Fruit fly (Drosophila melanogaster): ENCODE data around the gene Mst87F.

Gene Mst87F

dm6 chr3R:13837807-13838206, 10.0 kb upstream of the Mst87F start, which contains the start of gene Nsf2:
Gene Nsf2 (minus strand): TSS chr3R:13837991.
- TF ChIP-seq bab1 (GFP tag; optimal IDR thresholded peaks at IDR 0.05) (peak; percentile 42), ovo (GFP tag; optimal IDR thresholded peaks at IDR 0.05) (no peak), CG14711 (tag; optimal IDR thresholded peaks at IDR 0.05) (peak; percentile 88), CG5204 (GFP tag; optimal IDR thresholded peaks at IDR 0.05) (no peak), Mnt (GFP tag; optimal IDR thresholded peaks at IDR 0.05) (no peak), Crg-1 (GFP tag; optimal IDR thresholded peaks at IDR 0.05) (peak; percentile 3), CG1620 (GFP tag; optimal IDR thresholded peaks at IDR 0.05) (peak; percentile 5), cic (GFP tag; optimal IDR thresholded peaks at IDR 0.05) (peak; percentile 2), CG7101 (tag; optimal IDR thresholded peaks at IDR 0.05) (peak; percentile 22)

DNA sequence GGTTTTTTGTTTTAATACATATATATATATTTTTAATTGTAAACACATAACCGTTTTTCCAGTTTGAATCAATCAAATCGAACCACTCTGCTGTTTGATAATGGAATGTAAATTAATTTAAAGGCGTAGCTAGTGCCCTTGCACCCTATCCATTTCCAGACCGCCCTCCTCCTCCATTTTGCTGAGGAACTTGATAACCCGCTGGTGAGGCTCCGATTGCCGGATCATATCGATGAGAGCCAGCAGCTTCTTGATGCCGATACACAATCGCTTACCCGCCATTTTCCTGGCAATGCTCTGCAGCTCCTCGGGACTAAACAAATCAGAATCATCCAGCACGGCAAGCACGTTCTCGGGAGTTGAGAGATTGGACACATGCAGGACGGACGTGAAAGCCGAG, 6.7 kb upstream of the Mst87F start:
- TF ChIP-seq CG14711 (tag; optimal IDR thresholded peaks at IDR 0.05) = no peak

dm6 chr3R:13833515-13833914, 5.7 kb upstream of the Mst87F start:
- TF ChIP-seq CG7045 (GFP tag; optimal IDR thresholded peaks at IDR 0.05) (no peak), cic (GFP tag; optimal IDR thresholded peaks at IDR 0.05) (no peak), toe (GFP tag; optimal IDR thresholded peaks at IDR 0.05) (no peak), CG7101 (tag; optimal IDR thresholded peaks at IDR 0.05) (no peak), pad (GFP tag; optimal IDR thresholded peaks at IDR 0.05) (no peak), CG1620 (GFP tag; optimal IDR thresholded peaks at IDR 0.05) (no peak), Hr96 (GFP tag; optimal IDR thresholded peaks at IDR 0.05) (no peak), Crg-1 (GFP tag; optimal IDR thresholded peaks at IDR 0.05) (no peak)

dm6 chr3R:13832950-13833349, 5.1 kb upstream of the Mst87F start:
- TF ChIP-seq CG1620 (GFP tag; optimal IDR thresholded peaks at IDR 0.05) (no peak), bab1 (GFP tag; optimal IDR thresholded peaks at IDR 0.05) (no peak), Clk (GFP tag; optimal IDR thresholded peaks at IDR 0.05) (no peak), toe (GFP tag; optimal IDR thresholded peaks at IDR 0.05) (no peak), tj (GFP tag; optimal IDR thresholded peaks at IDR 0.05) (no peak), Hr96 (GFP tag; optimal IDR thresholded peaks at IDR 0.05) (no peak), CG12768 (GFP tag; optimal IDR thresholded peaks at IDR 0.05) (no peak), CG33017 (tag; optimal IDR thresholded peaks at IDR 0.05) (no peak), CG11617 (GFP tag; optimal IDR thresholded peaks at IDR 0.05) (no peak), CG7101 (tag; optimal IDR thresholded peaks at IDR 0.05) (no peak), CG14711 (tag; optimal IDR thresholded peaks at IDR 0.05) (no peak), Mnt (GFP tag; optimal IDR thresholded peaks at IDR 0.05) (no peak), kay (GFP tag; ENCODE audit: borderline replicate concordance) (no peak), Crg-1 (GFP tag; optimal IDR thresholded peaks at IDR 0.05) (no peak), CG7045 (GFP tag; optimal IDR thresholded peaks at IDR 0.05) (no peak), cic (GFP tag; optimal IDR thresholded peaks at IDR 0.05) (no peak), CG5204 (GFP tag; optimal IDR thresholded peaks at IDR 0.05) (no peak)

DNA sequence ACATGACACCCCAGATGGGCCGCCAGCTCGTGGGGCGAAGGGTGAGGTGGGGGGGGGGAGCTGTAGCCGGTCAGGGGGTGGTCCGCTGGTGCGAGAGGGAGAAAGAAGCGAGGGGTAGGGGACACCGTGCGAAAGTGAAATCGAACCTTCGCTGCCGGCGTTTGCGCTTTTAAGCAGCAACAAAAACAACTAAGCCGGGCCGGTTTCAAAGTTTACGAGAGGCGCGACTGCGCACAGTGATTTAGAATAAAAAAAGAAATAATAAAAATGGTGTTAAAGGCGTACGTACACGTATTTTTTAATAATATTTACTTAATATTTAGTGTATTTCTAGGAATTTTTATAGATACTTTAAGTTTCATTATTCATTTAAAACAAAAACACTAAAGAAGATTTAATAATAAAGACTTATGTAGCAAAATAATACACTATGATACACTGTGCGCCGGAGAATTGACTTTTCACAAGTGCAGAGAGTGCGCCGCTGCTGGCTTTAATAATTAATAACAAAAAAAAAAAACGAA, 3.9 kb upstream of the Mst87F start:
- TF ChIP-seq cnc (optimal IDR thresholded peaks at IDR 0.05) = no peak
- TF ChIP-seq tj (GFP tag; optimal IDR thresholded peaks at IDR 0.05) = peak; percentile 65
- no peak for TF ChIP-seq ovo (GFP tag; optimal IDR thresholded peaks at IDR 0.05)
- TF ChIP-seq CG7045 (GFP tag; optimal IDR thresholded peaks at IDR 0.05) = no peak
- no peak for TF ChIP-seq Hr96 (GFP tag; optimal IDR thresholded peaks at IDR 0.05)
- no peak for TF ChIP-seq pad (GFP tag; optimal IDR thresholded peaks at IDR 0.05)
- TF ChIP-seq toe (GFP tag; optimal IDR thresholded peaks at IDR 0.05) = no peak
- TF ChIP-seq CG1620 (GFP tag; optimal IDR thresholded peaks at IDR 0.05) = no peak
- TF ChIP-seq CG33017 (tag; optimal IDR thresholded peaks at IDR 0.05) = peak; percentile 38
- no peak for TF ChIP-seq Clk (GFP tag; optimal IDR thresholded peaks at IDR 0.05)
- peak; percentile 38 for TF ChIP-seq CG7101 (tag; optimal IDR thresholded peaks at IDR 0.05)
- peak; percentile 48 for TF ChIP-seq CG11617 (GFP tag; optimal IDR thresholded peaks at IDR 0.05)
- peak; percentile 82 for TF ChIP-seq bab1 (GFP tag; optimal IDR thresholded peaks at IDR 0.05)
- TF ChIP-seq CG12768 (GFP tag; optimal IDR thresholded peaks at IDR 0.05) = peak; percentile 34

- TF ChIP-seq CG12768 (GFP tag; optimal IDR thresholded peaks at IDR 0.05) = no peak
- TF ChIP-seq ovo (GFP tag; optimal IDR thresholded peaks at IDR 0.05) = no peak
- no peak for TF ChIP-seq cic (GFP tag; optimal IDR thresholded peaks at IDR 0.05)
- TF ChIP-seq CG5204 (GFP tag; optimal IDR thresholded peaks at IDR 0.05) = no peak
- TF ChIP-seq Clk (GFP tag; optimal IDR thresholded peaks at IDR 0.05) = no peak
- TF ChIP-seq CG33017 (tag; optimal IDR thresholded peaks at IDR 0.05) = no peak
These were observed 3.2 kb upstream of the Mst87F start for dm6 chr3R:13831042-13831441.

- TF ChIP-seq tj (GFP tag; optimal IDR thresholded peaks at IDR 0.05) (peak; percentile 60), CG1620 (GFP tag; optimal IDR thresholded peaks at IDR 0.05) (no peak), CG7101 (tag; optimal IDR thresholded peaks at IDR 0.05) (no peak)
These were observed 5.1 kb downstream of the Mst87F start for dm6 chr3R:13822602-13823220.
